Worm (Caenorhabditis elegans) whole organism, young adult: ENCODE measurements around the gene acaa-2.

Source experiments
- B0336.3 ChIP-seq: fragments of 200-800 bp; sonication (Bioruptor generic); IDR thresholded peaks from 2 replicates; pipeline ENCODE4 v1.3.6; 2022; ENCODE audit warnings: missing genetic modification characterization, missing compliant biosample characterization
- C17E4.6 ChIP-seq: fragments of 200-800 bp; sonication (Bioruptor generic); IDR thresholded peaks from 2 replicates; pipeline ENCODE4 v1.3.6; 2022; ENCODE audit warnings: missing genetic modification reagents, missing genetic modification characterization, missing compliant biosample characterization
- D2030.7 ChIP-seq: fragments of 200-800 bp; sonication (Bioruptor generic); IDR thresholded peaks from 2 replicates; pipeline ENCODE4 v1.3.6; 2022; ENCODE audit warnings: missing genetic modification reagents, missing genetic modification characterization, missing compliant biosample characterization
- F23B12.7 ChIP-seq: sonication (generic microtip); optimal IDR thresholded peaks from 2 replicates; lab custom pipeline; 2017; ENCODE audit warnings: missing genetic modification characterization, mild to moderate bottlenecking, missing compliant biosample characterization, antibody characterized with exemption, moderate library complexity; ENCODE audit not compliant: insufficient read depth
- F33H1.4 ChIP-seq: fragments of 200-800 bp; sonication (Bioruptor generic); IDR thresholded peaks from 2 replicates; pipeline ENCODE4 v1.3.6; 2022; ENCODE audit warnings: missing genetic modification reagents, missing genetic modification characterization, missing compliant biosample characterization
- F37B4.10 ChIP-seq: fragments of 200-800 bp; sonication (Bioruptor generic); IDR thresholded peaks from 2 replicates; pipeline ENCODE4 v1.3.6; 2022; ENCODE audit warnings: missing genetic modification characterization, missing compliant biosample characterization
- K11D2.4 ChIP-seq: fragments of 200-800 bp; sonication (Bioruptor generic); IDR thresholded peaks from 2 replicates; pipeline ENCODE4 v1.3.6; 2022; ENCODE audit warnings: missing genetic modification reagents, missing genetic modification characterization, missing compliant biosample characterization
- Y67H2A.10 ChIP-seq: fragments of 200-800 bp; sonication (Bioruptor generic); conservative IDR thresholded peaks from 2 replicates; pipeline ENCODE4 v1.3.6; 2022; ENCODE audit warnings: missing genetic modification reagents, missing genetic modification characterization, missing compliant biosample characterization
- Y79H2A.3 ChIP-seq: fragments of 200-800 bp; sonication (Bioruptor generic); conservative IDR thresholded peaks from 2 replicates; pipeline ENCODE4 v1.3.6; 2022; ENCODE audit warnings: missing genetic modification reagents, missing genetic modification characterization, missing compliant biosample characterization
- Y95B8A.8 ChIP-seq: fragments of 200-800 bp; sonication (Bioruptor generic); IDR thresholded peaks from 2 replicates; pipeline ENCODE4 v1.3.6; 2022; ENCODE audit warnings: missing genetic modification reagents, missing genetic modification characterization, missing compliant biosample characterization
- ZK185.1 ChIP-seq: sonication (generic microtip); optimal IDR thresholded peaks from 2 replicates; lab custom pipeline; 2016; ENCODE audit warnings: mild to moderate bottlenecking, missing genetic modification characterization, missing compliant biosample characterization; ENCODE audit not compliant: poor library complexity, severe bottlenecking
- ama-1 ChIP-seq, 3 experiments: fragments of 150-350 bp in 1 of 3; sonication (generic microtip) in 2 of 3; optimal IDR thresholded peaks; 2 replicates each; lab custom pipeline; 2014 to 2018; ENCODE audit warnings: missing biosample characterization in 2 of 3, missing genetic modification characterization in 2 of 3, missing genetic modification reagents in 2 of 3
- aptf-3 ChIP-seq: fragments of 200-800 bp; sonication (Bioruptor generic); IDR thresholded peaks from 2 replicates; pipeline ENCODE4 v1.3.6; 2022; ENCODE audit warnings: missing genetic modification characterization, missing compliant biosample characterization
- athp-1 ChIP-seq: sonication (generic microtip); optimal IDR thresholded peaks from 2 replicates; lab custom pipeline; 2017; ENCODE audit warnings: mild to moderate bottlenecking, missing genetic modification characterization, missing compliant biosample characterization
- cebp-1 ChIP-seq, 2 experiments: fragments of 200-800 bp in 1 of 2; sonication (Bioruptor generic) in 1 of 2; sonication (generic microtip) in 1 of 2; IDR thresholded peaks in 1 of 2; optimal IDR thresholded peaks in 1 of 2; 2 replicates each; pipeline versions ENCODE4 v1.3.6 to Lab custom; 2017 to 2022; ENCODE audit warnings: missing compliant biosample characterization in 2 of 2, missing genetic modification characterization in 2 of 2, mild to moderate bottlenecking in 1 of 2, missing genetic modification reagents in 1 of 2, moderate library complexity in 1 of 2
- ceh-100 ChIP-seq: fragments of 200-800 bp; sonication (Bioruptor generic); IDR thresholded peaks from 2 replicates; pipeline ENCODE4 v1.3.6; 2022; ENCODE audit warnings: missing genetic modification reagents, missing genetic modification characterization, missing compliant biosample characterization
- ceh-40 ChIP-seq: fragments of 200-800 bp; sonication (Bioruptor generic); IDR thresholded peaks from 2 replicates; pipeline ENCODE4 v1.3.6; 2022; ENCODE audit warnings: missing genetic modification characterization, missing compliant biosample characterization
- ceh-79 ChIP-seq: sonication (generic microtip); optimal IDR thresholded peaks from 2 replicates; lab custom pipeline; 2017; ENCODE audit warnings: mild to moderate bottlenecking, missing genetic modification characterization, missing compliant biosample characterization
- ceh-91 ChIP-seq: fragments of 200-800 bp; sonication (Bioruptor generic); IDR thresholded peaks from 2 replicates; pipeline ENCODE4 v1.3.6; 2022; ENCODE audit warnings: missing genetic modification reagents, missing genetic modification characterization, missing compliant biosample characterization
- dox-1 ChIP-seq: fragments of 200-800 bp; sonication (Bioruptor generic); IDR thresholded peaks from 2 replicates; pipeline ENCODE4 v1.3.6; 2022; ENCODE audit warnings: missing genetic modification reagents, missing genetic modification characterization, missing compliant biosample characterization
- dpff-1 ChIP-seq: sonication (generic microtip); optimal IDR thresholded peaks from 2 replicates; lab custom pipeline; 2017; ENCODE audit warnings: mild to moderate bottlenecking, missing genetic modification characterization, missing compliant biosample characterization
- dpl-1 ChIP-seq: fragments of 150-350 bp; optimal IDR thresholded peaks from 2 replicates; lab custom pipeline; 2014; ENCODE audit warnings: missing biosample characterization, missing genetic modification reagents, missing genetic modification characterization
- efl-1 ChIP-seq: fragments of 150-350 bp; optimal IDR thresholded peaks from 2 replicates; lab custom pipeline; 2014; ENCODE audit warnings: missing biosample characterization, missing genetic modification reagents, missing genetic modification characterization
- egrh-3 ChIP-seq: fragments of 200-800 bp; sonication (Bioruptor generic); IDR thresholded peaks from 2 replicates; pipeline ENCODE4 v1.3.6; 2022; ENCODE audit warnings: missing genetic modification reagents, missing genetic modification characterization, missing compliant biosample characterization
- ets-4 ChIP-seq: fragments of 200-800 bp; sonication (Bioruptor generic); optimal IDR thresholded peaks from 2 replicates; lab custom pipeline; 2018; ENCODE audit warnings: mild to moderate bottlenecking, missing genetic modification characterization, missing compliant biosample characterization
- hmg-1.2 ChIP-seq: fragments of 200-800 bp; sonication (Bioruptor generic); IDR thresholded peaks from 2 replicates; pipeline ENCODE4 v1.3.6; 2022; ENCODE audit warnings: missing genetic modification reagents, missing genetic modification characterization, missing compliant biosample characterization
- hrde-1 ChIP-seq: sonication (generic microtip); optimal IDR thresholded peaks from 2 replicates; lab custom pipeline; 2016; ENCODE audit warnings: missing genetic modification characterization, mild to moderate bottlenecking, missing compliant biosample characterization, moderate library complexity, missing genotype, missing genetic modification reagents, borderline replicate concordance
- lin-26 ChIP-seq: fragments of 200-800 bp; sonication (Bioruptor generic); IDR thresholded peaks from 2 replicates; pipeline ENCODE4 v1.3.6; 2022; ENCODE audit warnings: missing genetic modification reagents, missing genetic modification characterization, missing compliant biosample characterization
- lin-35 ChIP-seq, 3 experiments: fragments of 150-350 bp in 2 of 3; sonication (generic microtip) in 1 of 3; optimal IDR thresholded peaks; 2 replicates each; lab custom pipeline; 2014 to 2018; ENCODE audit warnings: missing biosample characterization in 3 of 3, missing genetic modification characterization in 3 of 3, missing genetic modification reagents in 3 of 3
- lin-54 ChIP-seq: fragments of 200-800 bp; sonication (Bioruptor generic); optimal IDR thresholded peaks from 2 replicates; lab custom pipeline; 2018; ENCODE audit warnings: mild to moderate bottlenecking, missing genetic modification characterization, missing compliant biosample characterization
- lsl-1 ChIP-seq: fragments of 200-800 bp; sonication (Bioruptor generic); optimal IDR thresholded peaks from 2 replicates; lab custom pipeline; 2018; ENCODE audit warnings: mild to moderate bottlenecking, missing genetic modification characterization, moderate library complexity, missing compliant biosample characterization
- madf-6 ChIP-seq: fragments of 200-800 bp; sonication (Bioruptor generic); IDR thresholded peaks from 2 replicates; pipeline ENCODE4 v1.3.6; 2022; ENCODE audit warnings: missing genetic modification reagents, missing genetic modification characterization, missing compliant biosample characterization
- madf-8 ChIP-seq: fragments of 200-800 bp; sonication (Bioruptor generic); conservative IDR thresholded peaks from 2 replicates; pipeline ENCODE4 v1.3.6; 2022; ENCODE audit warnings: missing genetic modification reagents, missing genetic modification characterization, missing compliant biosample characterization
- mcd-1 ChIP-seq: fragments of 200-800 bp; sonication (Bioruptor generic); IDR thresholded peaks from 2 replicates; pipeline ENCODE4 v1.3.6; 2022; ENCODE audit warnings: missing genetic modification reagents, missing genetic modification characterization, missing compliant biosample characterization
- mes-4 ChIP-seq: sonication (generic microtip); optimal IDR thresholded peaks from 2 replicates; lab custom pipeline; 2016; ENCODE audit warnings: missing genotype, missing genetic modification characterization, missing compliant biosample characterization
- nfya-1 ChIP-seq: sonication (generic microtip); optimal IDR thresholded peaks from 2 replicates; lab custom pipeline; 2017; ENCODE audit warnings: antibody characterized with exemption, missing compliant biosample characterization, missing genetic modification characterization, borderline replicate concordance; ENCODE audit not compliant: insufficient read depth
- pbrm-1 ChIP-seq: fragments of 200-800 bp; sonication (Bioruptor generic); IDR thresholded peaks from 2 replicates; pipeline ENCODE4 v1.3.6; 2022; ENCODE audit warnings: missing genetic modification reagents, missing genetic modification characterization, missing compliant biosample characterization
- rcor-1 ChIP-seq: fragments of 200-800 bp; sonication (Bioruptor generic); IDR thresholded peaks from 2 replicates; pipeline ENCODE4 v1.3.6; 2022; ENCODE audit warnings: missing genetic modification reagents, missing genetic modification characterization, missing compliant biosample characterization
- sea-2 ChIP-seq: fragments of 200-800 bp; sonication (Bioruptor generic); IDR thresholded peaks from 2 replicates; pipeline ENCODE4 v1.3.6; 2022; ENCODE audit warnings: missing genetic modification characterization, missing compliant biosample characterization
- snpc-1.1 ChIP-seq: sonication (generic microtip); optimal IDR thresholded peaks from 2 replicates; lab custom pipeline; 2017; ENCODE audit warnings: missing genetic modification characterization, mild to moderate bottlenecking, missing compliant biosample characterization, antibody characterized with exemption, moderate library complexity, missing genotype, missing genetic modification reagents; ENCODE audit not compliant: insufficient read depth
- snpc-1.3 ChIP-seq: sonication (generic microtip); optimal IDR thresholded peaks from 2 replicates; lab custom pipeline; 2017; ENCODE audit warnings: missing genetic modification characterization, mild to moderate bottlenecking, missing compliant biosample characterization, antibody characterized with exemption, moderate library complexity, missing genotype, missing genetic modification reagents; ENCODE audit not compliant: insufficient read depth
- tbp1 ChIP-seq: fragments of 200-800 bp; sonication (Bioruptor generic); optimal IDR thresholded peaks from 2 replicates; lab custom pipeline; 2018; ENCODE audit warnings: mild to moderate bottlenecking, missing genetic modification characterization, missing compliant biosample characterization
- ztf-3 ChIP-seq: fragments of 200-800 bp; sonication (Bioruptor generic); optimal IDR thresholded peaks from 2 replicates; lab custom pipeline; 2018; ENCODE audit warnings: mild to moderate bottlenecking, missing genetic modification characterization, missing compliant biosample characterization

acaa-2 gene

ce11 chrIII:13302578-13302977, 42.2 kb upstream of the acaa-2 start (continued):
- TF ChIP-seq madf-6 (peak; percentile 12; the same call in 1 of the 2 replicates), B0336.3 (GFP tag; lab: Robert Waterston, UW) (no peak), hrde-1 (tag; lab: Kevin White, UChicago) (peak; percentile 81), ceh-40 (GFP tag; lab: Robert Waterston, UW) (no peak), F33H1.4 (GFP tag; lab: Robert Waterston, UW) (0 out of 2 replicates have a peak, but pooled peaks have one; percentile 7), lin-54 (GFP tag; lab: Kevin White, UChicago) (peak; percentile 10), ama-1 (optimal IDR thresholded peaks at IDR 0.05; lab: Kevin White, UChicago) (no peak), ama-1 (GFP tag; optimal IDR thresholded peaks at IDR 0.05; lab: Kevin White, UChicago) (peak in 1 of 2 experiments; percentile 51), Y79H2A.3 (GFP tag; lab: Robert Waterston, UW) (peak; percentile 75; the same call in 1 of the 2 replicates), Y95B8A.8 (GFP tag; lab: Robert Waterston, UW) (0 out of 2 replicates have a peak, but pooled peaks have one; percentile 59), lsl-1 (GFP tag; lab: Kevin White, UChicago) (peak; percentile 2)
- TF ChIP-seq, all 124 proteins: peak for 22

DNA sequence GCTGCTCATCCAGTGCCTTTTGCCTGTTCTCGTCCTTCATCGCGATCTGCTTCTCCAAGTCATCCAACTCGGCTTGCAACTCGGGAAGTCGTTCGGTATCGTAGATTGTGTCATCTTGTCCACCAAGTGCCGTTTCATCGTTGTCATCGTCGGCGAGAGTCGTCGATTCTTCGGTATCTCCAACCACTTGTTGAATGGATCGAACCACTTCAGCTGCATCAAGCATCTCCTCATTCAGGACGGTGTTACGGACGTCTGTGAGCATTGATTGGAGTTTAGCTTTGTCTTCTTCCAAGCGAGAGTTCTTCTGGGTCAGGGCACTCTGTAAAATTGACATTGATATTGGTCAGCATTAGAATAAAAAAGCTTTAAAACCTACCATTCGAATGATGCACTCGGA, 39.2 kb upstream of the acaa-2 start:
- peak; percentile 35; the same call in 1 of the 2 replicates for TF ChIP-seq lin-26 (GFP tag; lab: Robert Waterston, UW)
- no peak for TF ChIP-seq F37B4.10
- no peak for TF ChIP-seq mes-4

- no peak for TF ChIP-seq ztf-3
- TF ChIP-seq ceh-91 (GFP tag; lab: Robert Waterston, UW), result peak; percentile 66
- peak; percentile 88 for TF ChIP-seq efl-1
- TF ChIP-seq cebp-1 (GFP tag; IDR thresholded peaks at IDR 0.05; lab: Robert Waterston, UW), result no peak
- TF ChIP-seq cebp-1 (tag; optimal IDR thresholded peaks at IDR 0.05; lab: Kevin White, UChicago), result peak; percentile 41
- peak; percentile 90 for TF ChIP-seq madf-6
- TF ChIP-seq K11D2.4, result no peak
- no peak for TF ChIP-seq Y67H2A.10 (GFP tag; lab: Robert Waterston, UW)
- TF ChIP-seq ceh-79 (tag; lab: Kevin White, UChicago), result no peak
- no peak for TF ChIP-seq dpff-1 (tag; lab: Kevin White, UChicago)
- TF ChIP-seq dox-1, result peak; percentile 68
- peak; percentile 62 for TF ChIP-seq mcd-1 (GFP tag; lab: Robert Waterston, UW)
- peak; percentile 84 for TF ChIP-seq dpl-1
- no peak for TF ChIP-seq sea-2 (GFP tag; lab: Robert Waterston, UW)
- no peak for TF ChIP-seq aptf-3 (GFP tag; lab: Robert Waterston, UW)
- no peak for TF ChIP-seq pbrm-1 (GFP tag; lab: Robert Waterston, UW)
- TF ChIP-seq D2030.7 (GFP tag; lab: Robert Waterston, UW), result peak; percentile 86
- TF ChIP-seq ceh-100 (GFP tag; lab: Robert Waterston, UW), result peak; percentile 48
- TF ChIP-seq lin-54 (GFP tag; lab: Kevin White, UChicago), result peak; percentile 78
- TF ChIP-seq snpc-1.1 (tag; lab: Kevin White, UChicago), result no peak
- TF ChIP-seq ZK185.1 (tag; lab: Kevin White, UChicago), result no peak
- no peak for TF ChIP-seq ets-4
- peak; percentile 78 for TF ChIP-seq F23B12.7
- peak; percentile 37; the same call in 1 of the 2 replicates for TF ChIP-seq C17E4.6 (GFP tag; lab: Robert Waterston, UW)
- TF ChIP-seq tbp1 (GFP tag; lab: Kevin White, UChicago), result peak; percentile 11
- TF ChIP-seq madf-8, result peak; percentile 52; the same call in 1 of the 2 replicates
- TF ChIP-seq F37B4.10, result no peak
- TF ChIP-seq lin-35 (GFP tag; optimal IDR thresholded peaks at IDR 0.05; lab: Kevin White, UChicago), result peak in 1 of 3 experiments; percentile 44
- TF ChIP-seq hmg-1.2 (GFP tag; lab: Robert Waterston, UW), result peak; percentile 13; the same call in 1 of the 2 replicates
- peak; percentile 56 for TF ChIP-seq snpc-1.3
- peak; percentile 53 for TF ChIP-seq athp-1
- no peak for TF ChIP-seq nfya-1 (tag; lab: Kevin White, UChicago)
- TF ChIP-seq egrh-3 (GFP tag; lab: Robert Waterston, UW), result peak; percentile 62
- peak; percentile 47 for TF ChIP-seq rcor-1
These were observed 37.6 kb upstream of the acaa-2 start, which contains the start of the genes klp-19 and slc-36.1 for ce11 chrIII:13307107-13307506. klp-19 (minus strand) TSS chrIII:13307259. slc-36.1 (plus strand) TSS chrIII:13307502.
